Worm (Caenorhabditis elegans) whole organism, mixed stage, embryonic: Measurements from ENCODE around the gene F49E2.5.

Experiments used
- bed-3 ChIP-seq: fragments of 200-800 bp; sonication (Bioruptor generic); optimal IDR thresholded peaks from 3 replicates; lab custom pipeline; 2018; ENCODE audit warnings: mild to moderate bottlenecking, missing genetic modification characterization, moderate library complexity, missing compliant biosample characterization
- ces-1 ChIP-seq: fragments of 150-350 bp; optimal IDR thresholded peaks from 2 replicates; lab custom pipeline; 2014; ENCODE audit warnings: missing biosample characterization, missing genetic modification reagents, missing genetic modification characterization
- cnd-1 ChIP-seq: fragments of 200-800 bp; sonication (Bioruptor generic); optimal IDR thresholded peaks from 2 replicates; lab custom pipeline; 2018; ENCODE audit warnings: mild to moderate bottlenecking, missing genetic modification characterization, missing compliant biosample characterization
- drap-1 ChIP-seq: fragments of 200-800 bp; sonication (Bioruptor generic); optimal IDR thresholded peaks from 3 replicates; lab custom pipeline; 2018; ENCODE audit warnings: mild to moderate bottlenecking, missing genetic modification characterization, missing compliant biosample characterization
- lin-13 ChIP-seq: fragments of 150-350 bp; optimal IDR thresholded peaks from 2 replicates; lab custom pipeline; 2014; ENCODE audit warnings: missing biosample characterization, missing genetic modification characterization
- lsy-2 ChIP-seq: fragments of 150-350 bp; optimal IDR thresholded peaks from 2 replicates; lab custom pipeline; 2014; ENCODE audit warnings: missing biosample characterization, missing genetic modification characterization
- nhr-12 ChIP-seq: fragments of 150-350 bp; optimal IDR thresholded peaks from 2 replicates; lab custom pipeline; 2014; ENCODE audit warnings: missing biosample characterization, missing genetic modification characterization
- nhr-2 ChIP-seq: fragments of 150-350 bp; optimal IDR thresholded peaks from 2 replicates; lab custom pipeline; 2014; ENCODE audit warnings: missing biosample characterization, missing genetic modification characterization
- nhr-28 ChIP-seq: fragments of 150-350 bp; optimal IDR thresholded peaks from 2 replicates; lab custom pipeline; 2014; ENCODE audit warnings: missing biosample characterization, missing genetic modification characterization
- snpc-4 ChIP-seq: fragments of 150-350 bp; optimal IDR thresholded peaks from 2 replicates; lab custom pipeline; 2014; ENCODE audit warnings: missing biosample characterization, missing genetic modification characterization
- unc-62 ChIP-seq: fragments of 150-350 bp; optimal IDR thresholded peaks from 2 replicates; lab custom pipeline; 2014; ENCODE audit warnings: missing biosample characterization, missing genetic modification reagents, missing genetic modification characterization

DNA sequence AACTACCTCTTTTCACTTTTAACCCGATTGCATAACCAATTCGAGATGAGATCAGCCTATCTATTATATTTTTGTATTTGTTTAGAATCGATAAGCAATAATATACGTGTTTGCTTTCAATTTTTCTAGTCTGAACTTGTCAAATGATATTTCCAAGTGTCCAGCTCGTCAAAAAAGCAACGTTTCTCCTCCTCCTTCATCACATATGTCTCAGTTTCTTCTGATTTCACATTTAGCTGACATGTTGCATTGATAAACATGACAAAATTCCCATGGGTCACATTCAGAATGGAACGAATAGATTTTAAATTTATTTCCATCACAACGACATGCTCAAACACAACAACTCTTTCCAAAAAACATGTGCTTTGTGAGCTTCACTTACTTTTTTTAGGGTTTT lies 44.1 kb upstream of the F49E2.5 start:
- TF ChIP-seq ces-1 (GFP tag; lab: Kevin White, UChicago): no peak
- no peak for TF ChIP-seq unc-62 (GFP tag; lab: Kevin White, UChicago)
- TF ChIP-seq bed-3 (GFP tag; lab: Kevin White, UChicago): no peak
- no peak for TF ChIP-seq lsy-2 (tag; lab: Kevin White, UChicago)
- no peak for TF ChIP-seq snpc-4 (tag; lab: Kevin White, UChicago)
- no peak for TF ChIP-seq cnd-1 (tag; lab: Kevin White, UChicago)
- no peak for TF ChIP-seq lin-13
- no peak for TF ChIP-seq drap-1 (GFP tag; lab: Kevin White, UChicago)
- TF ChIP-seq nhr-12 (tag; lab: Kevin White, UChicago): no peak
- no peak for TF ChIP-seq nhr-28 (tag; lab: Kevin White, UChicago)
- TF ChIP-seq nhr-2 (tag; lab: Kevin White, UChicago): no peak
